Fruit fly (Drosophila melanogaster): ENCODE results near the gene mld.
A peak's percentile ranks its signal among the peaks of the same experiment; 100 is the strongest.

The mld gene

DNA sequence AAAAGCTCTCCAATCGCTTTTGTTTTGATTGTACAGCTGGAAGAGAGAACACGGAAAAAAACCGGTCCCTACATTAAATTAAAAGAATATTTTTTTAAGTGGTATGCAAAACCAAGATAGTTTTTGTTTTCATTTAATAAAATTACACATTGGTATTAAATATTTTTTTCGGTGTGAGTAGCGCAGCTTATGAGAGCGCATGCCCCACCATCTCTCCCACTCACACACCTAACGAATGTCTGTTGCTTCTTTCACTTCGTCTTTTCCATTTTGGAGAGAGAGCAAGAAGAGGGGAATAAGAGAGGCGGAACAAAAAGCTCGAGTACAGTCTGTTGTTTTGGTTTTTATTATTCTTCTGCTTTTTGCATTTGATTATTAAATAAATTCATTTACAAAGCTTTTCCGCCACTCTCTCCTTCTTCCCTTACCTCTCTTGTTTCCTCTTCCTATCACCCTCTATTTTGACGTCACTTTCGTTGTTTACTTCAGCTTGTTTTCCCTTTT is 12.9 kb upstream of the mld start:
- TF ChIP-seq EcR (GFP tag; optimal IDR thresholded peaks at IDR 0.05): no peak
- TF ChIP-seq usp (GFP tag; optimal IDR thresholded peaks at IDR 0.05): no peak
- TF ChIP-seq psq (optimal IDR thresholded peaks at IDR 0.05): no peak
- TF ChIP-seq CG8478 (optimal IDR thresholded peaks at IDR 0.05): no peak
- no peak for TF ChIP-seq Dll (optimal IDR thresholded peaks at IDR 0.05)
- TF ChIP-seq pan (optimal IDR thresholded peaks at IDR 0.05): no peak

DNA sequence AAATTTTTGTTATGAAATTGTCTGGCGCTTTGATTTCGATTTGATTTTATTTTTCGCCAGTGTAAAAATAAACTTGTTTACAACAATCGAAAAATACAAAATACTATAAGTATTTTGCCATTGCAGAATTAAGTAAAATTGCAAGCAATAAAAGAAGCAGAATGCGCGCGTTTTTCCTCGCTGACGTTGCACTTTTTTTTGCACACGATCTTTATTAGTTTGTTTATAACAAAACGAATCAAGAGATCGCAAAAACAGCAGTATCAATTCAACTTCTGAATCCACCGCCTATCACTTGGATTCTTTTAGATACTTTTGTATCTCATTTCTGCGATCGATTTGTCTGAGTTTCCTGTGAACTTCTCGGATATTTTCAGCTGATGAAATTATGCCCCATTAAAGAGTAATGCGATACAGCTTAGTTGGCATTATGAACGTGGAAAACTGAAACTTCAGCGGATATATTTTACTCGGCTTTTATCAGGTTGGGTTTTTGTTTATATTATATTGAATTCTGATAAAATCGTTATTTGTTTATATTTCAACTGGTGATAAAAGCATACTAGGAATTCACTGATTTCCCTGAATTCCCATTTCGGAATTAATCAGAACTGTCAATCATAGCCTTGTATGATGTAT is 12.2 kb upstream of the mld start:
- TF ChIP-seq psq (optimal IDR thresholded peaks at IDR 0.05) (no peak), EcR (GFP tag; optimal IDR thresholded peaks at IDR 0.05) (no peak), CG8478 (optimal IDR thresholded peaks at IDR 0.05) (no peak), usp (GFP tag; optimal IDR thresholded peaks at IDR 0.05) (no peak), pan (optimal IDR thresholded peaks at IDR 0.05) (no peak), Dll (optimal IDR thresholded peaks at IDR 0.05) (no peak)

DNA sequence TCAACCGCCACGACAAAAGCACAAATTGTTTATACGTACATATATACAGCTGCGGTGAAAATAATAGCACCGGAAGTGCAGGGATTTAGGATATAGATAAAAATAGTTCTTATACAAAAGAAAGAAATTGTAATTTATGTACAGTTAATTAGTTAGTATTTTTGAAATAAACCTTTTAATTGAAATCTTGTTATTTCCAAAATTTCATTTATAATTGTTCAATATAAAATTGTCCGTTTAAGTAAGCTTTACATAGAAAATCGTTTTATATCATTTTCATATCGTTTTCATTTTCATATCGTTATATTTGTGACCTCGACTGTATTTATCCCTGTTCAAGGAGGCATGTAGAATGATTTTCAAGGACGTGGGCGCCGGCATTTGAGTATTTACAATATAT is 11.3 kb upstream of the mld start:
- no peak for TF ChIP-seq psq (optimal IDR thresholded peaks at IDR 0.05)
- no peak for TF ChIP-seq CG8478 (optimal IDR thresholded peaks at IDR 0.05)

DNA sequence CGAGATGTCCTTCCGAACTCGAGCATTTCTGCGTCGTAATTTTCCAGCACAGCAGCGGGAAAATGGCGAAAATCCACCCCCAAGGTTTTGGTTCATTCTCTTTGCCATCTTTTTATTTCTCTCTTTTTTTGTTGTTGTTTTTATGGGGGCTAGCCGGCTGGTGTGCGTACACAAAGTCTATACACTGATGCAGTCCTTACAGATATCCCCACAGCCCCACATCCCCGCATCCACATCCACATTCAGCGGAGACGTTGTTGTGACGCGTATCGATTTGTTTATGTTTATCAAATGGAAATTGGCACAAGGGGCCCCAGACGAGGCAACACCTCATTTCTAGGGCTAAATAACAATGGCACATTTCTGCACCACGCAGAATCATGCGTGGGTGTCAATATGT is 10.3 kb upstream of the mld start:
- TF ChIP-seq usp (GFP tag; optimal IDR thresholded peaks at IDR 0.05) (no peak), CG8478 (optimal IDR thresholded peaks at IDR 0.05) (no peak), pan (optimal IDR thresholded peaks at IDR 0.05) (no peak), Dll (optimal IDR thresholded peaks at IDR 0.05) (no peak), EcR (GFP tag; optimal IDR thresholded peaks at IDR 0.05) (no peak), psq (optimal IDR thresholded peaks at IDR 0.05) (no peak)

DNA sequence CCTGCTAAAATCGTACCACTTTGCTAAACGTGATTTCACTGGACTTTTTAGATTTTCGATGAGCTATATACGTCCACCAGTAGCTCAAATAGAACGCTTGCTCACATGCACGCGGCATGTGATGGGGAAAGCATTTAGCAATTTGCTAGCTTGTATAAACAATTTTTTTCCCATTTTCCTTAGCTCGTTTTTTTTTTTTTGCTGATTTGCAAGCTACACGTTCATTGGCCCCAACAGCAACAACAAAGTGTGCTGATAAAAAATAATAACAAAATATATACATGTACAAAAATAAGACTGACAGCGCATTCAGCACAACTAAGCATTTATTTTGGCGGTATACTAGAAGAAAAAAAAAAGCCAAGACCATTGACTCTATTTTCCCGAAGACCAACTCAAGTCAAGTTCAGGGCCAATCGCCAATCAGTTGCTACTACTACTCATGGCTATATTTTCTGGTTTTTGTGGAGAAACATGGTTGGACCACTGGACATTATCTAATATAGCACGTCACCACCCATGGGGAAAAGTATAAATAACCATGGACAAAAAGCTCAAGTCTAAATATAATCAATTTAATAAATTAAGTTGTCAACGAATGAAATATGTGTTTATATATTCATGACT is 9.6 kb upstream of the mld start:
- TF ChIP-seq pan (optimal IDR thresholded peaks at IDR 0.05) (no peak), usp (GFP tag; optimal IDR thresholded peaks at IDR 0.05) (no peak), Dll (optimal IDR thresholded peaks at IDR 0.05) (no peak), psq (optimal IDR thresholded peaks at IDR 0.05) (no peak), CG8478 (optimal IDR thresholded peaks at IDR 0.05) (no peak), EcR (GFP tag; optimal IDR thresholded peaks at IDR 0.05) (no peak)

DNA sequence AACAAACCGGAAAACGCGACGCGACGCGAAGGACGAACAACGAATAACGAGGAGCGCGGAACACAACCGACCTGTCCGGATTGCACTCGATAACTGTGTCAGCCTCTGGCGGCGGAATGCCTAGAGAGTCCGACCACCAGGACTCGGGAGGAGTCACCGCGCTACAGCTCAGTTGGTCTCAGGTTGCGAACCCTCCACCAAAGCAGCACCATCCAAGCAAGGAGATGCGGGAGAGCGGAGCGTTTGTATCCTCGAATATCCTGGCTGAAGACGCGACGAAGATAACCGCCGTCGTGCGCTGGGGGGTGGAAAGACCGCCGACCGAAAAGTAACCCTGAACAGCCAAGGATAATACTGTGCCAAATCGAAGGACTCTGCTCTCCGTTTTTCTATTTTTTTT is 8.1 kb upstream of the mld start:
- TF ChIP-seq usp (GFP tag; optimal IDR thresholded peaks at IDR 0.05) (no peak), CG8478 (optimal IDR thresholded peaks at IDR 0.05) (no peak), Dll (optimal IDR thresholded peaks at IDR 0.05) (no peak), psq (optimal IDR thresholded peaks at IDR 0.05) (no peak), pan (optimal IDR thresholded peaks at IDR 0.05) (no peak), EcR (GFP tag; optimal IDR thresholded peaks at IDR 0.05) (no peak)

DNA sequence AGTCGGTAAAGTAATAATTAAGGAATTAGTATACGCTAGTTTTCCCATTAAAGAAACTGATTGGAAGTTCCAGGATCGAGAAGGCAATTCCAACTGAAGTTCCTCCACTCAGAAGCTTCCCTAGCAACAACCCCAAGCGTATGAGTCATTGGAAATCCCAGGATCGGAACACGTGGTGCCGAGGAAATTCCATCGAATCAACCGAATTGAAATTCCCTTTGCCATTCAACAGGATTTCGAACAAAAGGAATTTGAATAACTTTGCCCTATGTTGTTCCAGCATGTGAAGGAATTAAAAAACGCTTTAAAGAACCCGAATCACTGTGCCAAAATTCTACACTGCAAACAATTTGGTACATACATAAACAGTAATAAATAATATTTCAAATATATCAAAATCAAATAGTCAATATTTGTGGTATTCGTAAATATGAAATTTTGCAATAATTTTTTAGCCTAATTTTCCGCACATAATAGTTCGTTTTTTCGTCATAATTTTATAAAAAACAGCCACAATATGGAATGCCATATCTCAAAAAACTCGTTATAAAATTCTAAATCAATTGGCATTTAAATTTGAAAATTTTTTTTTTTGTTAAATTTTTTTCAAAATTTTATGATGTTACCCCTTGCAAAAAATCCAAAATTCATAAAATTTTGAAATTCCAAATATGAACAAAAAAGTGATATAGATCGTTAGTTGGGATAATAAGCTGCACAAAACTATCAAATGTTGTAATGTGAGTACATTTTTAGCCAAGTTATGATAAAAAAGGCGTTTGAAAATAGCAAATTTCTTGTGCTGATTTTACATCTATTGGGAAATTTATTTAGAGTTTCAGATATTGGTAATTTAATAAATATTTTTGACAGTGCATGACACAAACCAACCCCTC is 5.1 kb upstream of the mld start:
- TF ChIP-seq EcR (GFP tag; optimal IDR thresholded peaks at IDR 0.05): no peak
- no peak for TF ChIP-seq pan (optimal IDR thresholded peaks at IDR 0.05)
- TF ChIP-seq psq (optimal IDR thresholded peaks at IDR 0.05): no peak
- TF ChIP-seq usp (GFP tag; optimal IDR thresholded peaks at IDR 0.05): no peak

DNA sequence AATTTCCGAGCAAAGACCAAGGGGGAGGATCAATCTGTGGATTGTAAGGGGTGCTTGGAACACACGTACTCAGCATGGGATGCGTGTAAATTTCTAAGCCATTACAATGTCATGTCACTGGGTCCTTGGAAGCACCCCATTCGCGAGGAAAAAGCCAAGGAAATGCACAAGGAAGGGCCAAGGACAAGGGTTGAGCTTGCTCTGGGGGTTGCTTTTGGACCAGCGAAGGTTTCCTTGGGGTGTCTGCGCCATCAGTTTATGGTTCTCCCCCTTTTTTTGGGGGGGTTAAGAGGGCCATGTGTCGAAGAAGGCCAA is 4.5 kb upstream of the mld start:
- TF ChIP-seq EcR (GFP tag; optimal IDR thresholded peaks at IDR 0.05) (no peak), pan (optimal IDR thresholded peaks at IDR 0.05) (no peak), CG8478 (optimal IDR thresholded peaks at IDR 0.05) (no peak), psq (optimal IDR thresholded peaks at IDR 0.05) (no peak), usp (GFP tag; optimal IDR thresholded peaks at IDR 0.05) (no peak), Dll (optimal IDR thresholded peaks at IDR 0.05) (no peak)

DNA sequence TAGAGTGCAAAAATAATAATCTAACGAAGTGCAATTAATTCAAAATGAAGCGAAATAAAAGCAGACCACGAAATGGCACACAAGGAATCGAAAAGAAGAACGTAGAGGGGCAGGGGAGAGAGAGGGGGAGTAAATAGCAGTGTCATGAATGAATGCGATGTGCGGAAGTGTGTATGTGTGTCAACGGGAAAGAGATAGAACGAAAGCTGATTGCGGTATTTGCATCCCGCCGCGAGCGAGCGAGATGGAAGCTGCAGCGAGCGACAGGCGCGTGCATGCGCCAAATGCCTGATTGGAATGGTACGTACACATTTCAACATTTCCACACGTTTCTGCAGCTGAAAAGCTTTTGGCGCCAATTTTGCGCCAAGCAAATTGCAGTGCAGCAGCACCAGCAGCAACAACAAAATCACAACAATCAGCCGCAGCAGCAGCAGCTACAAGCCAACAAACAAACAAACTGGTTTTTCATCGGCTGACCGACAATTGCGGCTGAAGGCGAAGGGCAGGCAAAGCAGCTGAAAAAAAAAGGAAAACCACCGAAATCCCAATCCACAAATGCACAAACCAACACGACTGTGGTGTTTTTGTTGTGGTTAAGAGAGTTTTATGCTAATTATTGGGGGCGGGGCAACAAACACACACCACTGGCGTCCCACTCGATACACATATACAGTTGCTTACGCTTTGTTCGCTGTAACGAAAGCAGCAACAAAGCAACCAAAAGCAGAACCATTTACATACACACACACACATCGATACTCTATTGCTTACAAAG is 3.4 kb upstream of the mld start:
- no peak for TF ChIP-seq CG8478 (optimal IDR thresholded peaks at IDR 0.05)
- no peak for TF ChIP-seq Dll (optimal IDR thresholded peaks at IDR 0.05)

DNA sequence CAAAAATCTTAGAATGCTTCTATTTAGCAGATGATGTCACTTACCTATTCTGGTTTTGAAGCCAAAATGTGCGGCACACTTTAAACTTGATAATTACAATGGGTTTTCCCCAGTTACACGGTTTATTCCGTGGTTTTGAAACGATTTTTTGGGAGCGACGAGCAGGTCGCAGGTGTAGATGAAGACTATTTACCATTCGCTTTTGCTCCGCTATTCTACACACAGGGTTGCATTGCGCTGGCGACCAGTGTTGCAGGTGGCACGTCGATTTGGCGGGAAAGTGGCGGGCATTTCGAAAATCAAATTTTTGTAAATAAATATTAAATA is 2.8 kb upstream of the mld start, which contains the start of gene REPTOR:
REPTOR (minus strand) TSS at position 196 of the 327 bp plus-strand sequence.
- TF ChIP-seq CG8478 (optimal IDR thresholded peaks at IDR 0.05) (no peak), psq (optimal IDR thresholded peaks at IDR 0.05) (peak; percentile 12)

DNA sequence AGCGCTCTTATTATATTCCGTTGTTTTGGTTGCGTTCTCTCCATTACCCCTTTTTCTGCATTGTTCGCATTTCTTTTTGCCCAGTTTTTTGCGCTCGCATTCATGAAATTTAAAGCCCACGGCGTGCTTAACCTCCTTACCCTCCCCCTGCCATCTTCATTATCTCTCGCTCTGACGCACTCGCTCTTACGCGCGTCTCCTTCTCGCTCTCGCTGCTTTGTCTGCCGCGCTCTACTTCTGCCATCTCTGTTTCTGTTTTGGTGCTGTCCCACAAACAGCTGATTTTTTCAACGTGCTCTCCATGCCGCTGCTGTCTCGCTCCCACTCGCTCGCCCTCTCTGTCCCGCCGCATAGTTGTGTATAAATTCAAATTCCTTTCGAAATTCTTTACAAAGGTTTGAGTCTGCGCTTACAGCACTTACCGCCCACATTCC is 1.0 kb downstream of the mld start:
- peak; percentile 55 for TF ChIP-seq CG8478 (optimal IDR thresholded peaks at IDR 0.05)
- TF ChIP-seq pan (optimal IDR thresholded peaks at IDR 0.05): no peak
- TF ChIP-seq psq (optimal IDR thresholded peaks at IDR 0.05): no peak
- TF ChIP-seq usp (GFP tag; optimal IDR thresholded peaks at IDR 0.05): no peak
- TF ChIP-seq EcR (GFP tag; optimal IDR thresholded peaks at IDR 0.05): no peak
- peak; percentile 73 for TF ChIP-seq Dll (optimal IDR thresholded peaks at IDR 0.05)

Data from whole organism.